Worm (Caenorhabditis elegans) whole organism, L4 larva: ENCODE data around the gene Y45G5AL.1.

Source experiments
- F10B5.3 ChIP-seq: sonication (generic microtip); optimal IDR thresholded peaks from 2 replicates; lab custom pipeline; 2016; ENCODE audit warnings: mild to moderate bottlenecking, missing genetic modification characterization, missing compliant biosample characterization
- T26A8.4 ChIP-seq: fragments of 200-800 bp; sonication (Bioruptor generic); IDR thresholded peaks from 2 replicates; pipeline ENCODE4 v1.3.6; 2022; ENCODE audit warnings: missing genetic modification characterization, missing compliant biosample characterization
- ama-1 ChIP-seq: fragments of 150-350 bp; optimal IDR thresholded peaks from 2 replicates; lab custom pipeline; 2014; ENCODE audit warnings: inconsistent platforms, mixed read lengths
- ceh-20 ChIP-seq: fragments of 200-800 bp; sonication (Bioruptor generic); IDR thresholded peaks from 2 replicates; pipeline ENCODE4 v1.3.6; 2022; ENCODE audit warnings: missing genetic modification reagents, missing genetic modification characterization, missing compliant biosample characterization
- ceh-28 ChIP-seq: fragments of 150-350 bp; optimal IDR thresholded peaks from 2 replicates; lab custom pipeline; 2014; ENCODE audit warnings: missing biosample characterization, missing genetic modification reagents, missing genetic modification characterization
- ceh-44 ChIP-seq: fragments of 200-800 bp; sonication (Bioruptor generic); IDR thresholded peaks from 2 replicates; pipeline ENCODE4 v1.3.6; 2022; ENCODE audit warnings: missing genetic modification reagents, missing genetic modification characterization, missing compliant biosample characterization
- ceh-62 ChIP-seq: sonication (generic microtip); optimal IDR thresholded peaks from 2 replicates; lab custom pipeline; 2017; ENCODE audit warnings: missing biosample characterization, missing genetic modification characterization
- daf-8 ChIP-seq: fragments of 200-800 bp; sonication (Bioruptor generic); IDR thresholded peaks from 2 replicates; pipeline ENCODE4 v1.3.6; 2022; ENCODE audit warnings: missing genetic modification characterization, missing compliant biosample characterization
- dmd-6 ChIP-seq: fragments of 200-800 bp; sonication (Bioruptor generic); IDR thresholded peaks from 2 replicates; pipeline ENCODE4 v1.3.6; 2022; ENCODE audit warnings: missing genetic modification reagents, missing genetic modification characterization, missing compliant biosample characterization
- dmd-9 ChIP-seq: fragments of 200-800 bp; sonication (Bioruptor generic); IDR thresholded peaks from 2 replicates; pipeline ENCODE4 v1.3.6; 2022; ENCODE audit warnings: missing genetic modification reagents, missing genetic modification characterization, missing compliant biosample characterization
- dpl-1 ChIP-seq: fragments of 150-350 bp; optimal IDR thresholded peaks from 2 replicates; lab custom pipeline; 2014; ENCODE audit warnings: missing biosample characterization, missing genetic modification reagents, missing genetic modification characterization
- duxl-1 ChIP-seq: sonication (generic microtip); optimal IDR thresholded peaks from 2 replicates; lab custom pipeline; 2016; ENCODE audit warnings: mild to moderate bottlenecking, missing genetic modification characterization, moderate library complexity, missing compliant biosample characterization; ENCODE audit not compliant: poor library complexity
- dve-1 ChIP-seq: sonication (generic microtip); optimal IDR thresholded peaks from 2 replicates; lab custom pipeline; 2017; ENCODE audit warnings: antibody characterized with exemption, mild to moderate bottlenecking, missing genetic modification characterization, missing compliant biosample characterization; ENCODE audit not compliant: insufficient read depth
- egl-27 ChIP-seq: sonication (generic microtip); optimal IDR thresholded peaks from 3 replicates; lab custom pipeline; 2017; ENCODE audit warnings: missing biosample characterization, missing genetic modification reagents, missing genetic modification characterization
- egl-43 ChIP-seq: fragments of 200-800 bp; sonication (Bioruptor generic); IDR thresholded peaks from 2 replicates; pipeline ENCODE4 v1.3.6; 2022; ENCODE audit warnings: missing genetic modification reagents, missing genetic modification characterization, missing compliant biosample characterization
- fos-1 ChIP-seq: fragments of 150-350 bp; optimal IDR thresholded peaks from 2 replicates; lab custom pipeline; 2014; ENCODE audit warnings: missing biosample characterization, missing genetic modification characterization
- hlh-30 ChIP-seq: sonication (generic microtip); optimal IDR thresholded peaks from 2 replicates; lab custom pipeline; 2017; ENCODE audit warnings: antibody characterized with exemption, mild to moderate bottlenecking, missing genetic modification characterization, missing compliant biosample characterization; ENCODE audit not compliant: insufficient read depth
- lin-1 ChIP-seq: fragments of 200-800 bp; sonication (Bioruptor generic); IDR thresholded peaks from 2 replicates; pipeline ENCODE4 v1.3.6; 2022; ENCODE audit warnings: missing genetic modification reagents, missing genetic modification characterization, missing compliant biosample characterization
- lin-13 ChIP-seq: fragments of 150-350 bp; optimal IDR thresholded peaks from 2 replicates; lab custom pipeline; 2014; ENCODE audit warnings: missing biosample characterization, missing genetic modification reagents, missing genetic modification characterization
- lin-29 ChIP-seq: fragments of 200-800 bp; sonication (Bioruptor generic); IDR thresholded peaks from 2 replicates; pipeline ENCODE4 v1.3.6; 2022; ENCODE audit warnings: missing genetic modification reagents, missing genetic modification characterization, missing compliant biosample characterization
- lin-38 ChIP-seq: fragments of 200-800 bp; sonication (Bioruptor generic); IDR thresholded peaks from 2 replicates; pipeline ENCODE4 v1.3.6; 2022; ENCODE audit warnings: missing genetic modification reagents, missing genetic modification characterization, missing compliant biosample characterization
- lin-39 ChIP-seq: fragments of 150-350 bp; optimal IDR thresholded peaks from 2 replicates; lab custom pipeline; 2014; ENCODE audit warnings: missing biosample characterization, missing genetic modification reagents, missing genetic modification characterization
- lir-3 ChIP-seq: sonication (generic microtip); optimal IDR thresholded peaks from 2 replicates; lab custom pipeline; 2016; ENCODE audit warnings: mild to moderate bottlenecking, missing genetic modification characterization, missing compliant biosample characterization
- mes-2 ChIP-seq: sonication (generic microtip); optimal IDR thresholded peaks from 2 replicates; lab custom pipeline; 2016; ENCODE audit warnings: missing genotype, mild to moderate bottlenecking, missing genetic modification characterization, missing compliant biosample characterization; ENCODE audit not compliant: poor library complexity, severe bottlenecking
- mxl-2 ChIP-seq: fragments of 200-800 bp; sonication (Bioruptor generic); conservative IDR thresholded peaks from 2 replicates; pipeline ENCODE4 v1.3.6; 2022; ENCODE audit warnings: missing genetic modification reagents, missing genetic modification characterization, missing compliant biosample characterization
- mxl-3 ChIP-seq: fragments of 200-800 bp; sonication (Bioruptor generic); optimal IDR thresholded peaks from 2 replicates; lab custom pipeline; 2018; ENCODE audit warnings: mild to moderate bottlenecking, missing genetic modification characterization, missing compliant biosample characterization
- nhr-111 ChIP-seq: fragments of 200-800 bp; sonication (Bioruptor generic); optimal IDR thresholded peaks from 2 replicates; lab custom pipeline; 2018; ENCODE audit warnings: mild to moderate bottlenecking, missing genetic modification characterization, missing compliant biosample characterization
- nhr-237 ChIP-seq: sonication (generic microtip); optimal IDR thresholded peaks from 2 replicates; lab custom pipeline; 2017; ENCODE audit warnings: missing biosample characterization, missing genetic modification characterization
- nhr-28 ChIP-seq: fragments of 150-350 bp; optimal IDR thresholded peaks from 2 replicates; lab custom pipeline; 2014; ENCODE audit warnings: missing biosample characterization, missing genetic modification characterization
- nhr-41 ChIP-seq: fragments of 200-800 bp; sonication (Bioruptor generic); IDR thresholded peaks from 2 replicates; pipeline ENCODE4 v1.3.6; 2022; ENCODE audit warnings: missing genetic modification reagents, missing genetic modification characterization, missing compliant biosample characterization
- nhr-76 ChIP-seq: fragments of 150-350 bp; optimal IDR thresholded peaks from 2 replicates; lab custom pipeline; 2014; ENCODE audit warnings: missing biosample characterization, missing genetic modification characterization
- pha-4 ChIP-seq, 2 experiments: fragments of 150-350 bp in 1 of 2; fragments of 200-800 bp in 1 of 2; sonication (Bioruptor generic) in 1 of 2; IDR thresholded peaks in 1 of 2; optimal IDR thresholded peaks in 1 of 2; 2 replicates each; pipeline versions ENCODE4 v1.3.6 to Lab custom; 2014 to 2022; ENCODE audit warnings: missing genetic modification characterization in 2 of 2, missing genetic modification reagents in 2 of 2, missing biosample characterization in 1 of 2, missing compliant biosample characterization in 1 of 2
- skn-1 ChIP-seq: fragments of 150-350 bp; optimal IDR thresholded peaks from 2 replicates; lab custom pipeline; 2014; ENCODE audit warnings: missing biosample characterization, missing genetic modification characterization
- snpc-1.2 ChIP-seq: fragments of 200-800 bp; sonication (Bioruptor generic); IDR thresholded peaks from 2 replicates; pipeline ENCODE4 v1.3.6; 2022; ENCODE audit warnings: missing genetic modification reagents, missing genetic modification characterization, missing compliant biosample characterization
- unc-130 ChIP-seq: sonication (generic microtip); optimal IDR thresholded peaks from 2 replicates; lab custom pipeline; 2016; ENCODE audit warnings: missing genetic modification reagents, missing genetic modification characterization, missing compliant biosample characterization
- unc-39 ChIP-seq: sonication (generic microtip); optimal IDR thresholded peaks from 2 replicates; lab custom pipeline; 2017; ENCODE audit warnings: missing biosample characterization, missing genetic modification characterization
- unc-62 ChIP-seq, 3 experiments: fragments of 150-350 bp in 1 of 3; sonication (generic microtip); optimal IDR thresholded peaks in 2 of 3; peaks in 1 of 3; 1 replicate in 1 of 3; 2 replicates in 2 of 3; lab custom pipeline; 2014 to 2017; ENCODE audit warnings: missing biosample characterization in 3 of 3, missing genetic modification characterization in 3 of 3, missing genetic modification reagents in 3 of 3, missing genotype in 1 of 3
- vab-7 ChIP-seq: fragments of 200-800 bp; sonication (Bioruptor generic); IDR thresholded peaks from 2 replicates; pipeline ENCODE4 v1.3.6; 2022; ENCODE audit warnings: missing genetic modification reagents, missing genetic modification characterization, missing compliant biosample characterization
- ztf-7 ChIP-seq: fragments of 150-350 bp; optimal IDR thresholded peaks from 2 replicates; lab custom pipeline; 2014; ENCODE audit warnings: missing biosample characterization, missing genetic modification characterization

Gene Y45G5AL.1

ce11 chrV:4186453-4187143 is 42.3 kb downstream of the Y45G5AL.1 start (continued):
- TF ChIP-seq dmd-6 (GFP tag; lab: Robert Waterston, UW) (peak; percentile 82), unc-39 (tag; lab: Kevin White, UChicago) (no peak), ceh-28 (tag; lab: Kevin White, UChicago) (no peak), nhr-28 (tag; lab: Kevin White, UChicago) (peak; percentile 20), F10B5.3 (no peak), dpl-1 (GFP tag; lab: Kevin White, UChicago) (no peak), lin-39 (tag; lab: Kevin White, UChicago) (no peak), mxl-3 (GFP tag; lab: Kevin White, UChicago) (peak; percentile 97), T26A8.4 (no peak), ama-1 (no peak), nhr-41 (no peak), mxl-2 (GFP tag; lab: Robert Waterston, UW) (no peak), fos-1 (tag; lab: Kevin White, UChicago) (no peak), nhr-76 (tag; lab: Kevin White, UChicago) (no peak), ceh-62 (tag; lab: Kevin White, UChicago) (no peak), snpc-1.2 (GFP tag; lab: Robert Waterston, UW) (no peak), lin-38 (peak; percentile 37; the same call in 1 of the 2 replicates), nhr-237 (no peak), egl-27 (tag; lab: Kevin White, UChicago) (no peak), ztf-7 (tag; lab: Kevin White, UChicago) (no peak), egl-43 (GFP tag; lab: Robert Waterston, UW) (no peak), duxl-1 (tag; lab: Kevin White, UChicago) (peak; percentile 36), mes-2 (peak; percentile 14), ceh-20 (GFP tag; lab: Robert Waterston, UW) (no peak), lin-13 (no peak)

- TF ChIP-seq ztf-7 (tag; lab: Kevin White, UChicago) (no peak), lin-39 (tag; lab: Kevin White, UChicago) (no peak), dve-1 (peak; percentile 10), lin-29 (GFP tag; lab: Robert Waterston, UW) (no peak), daf-8 (no peak), lir-3 (tag; lab: Kevin White, UChicago) (no peak), mes-2 (no peak), egl-43 (GFP tag; lab: Robert Waterston, UW) (no peak), ceh-20 (GFP tag; lab: Robert Waterston, UW) (no peak), lin-1 (GFP tag; lab: Robert Waterston, UW) (no peak), dmd-9 (GFP tag; lab: Robert Waterston, UW) (no peak), unc-39 (tag; lab: Kevin White, UChicago) (no peak), unc-62 (GFP tag; optimal IDR thresholded peaks at IDR 0.05 in 1 of 2; lab: Kevin White, UChicago) (peak in 1 of 2 experiments; percentile 81), unc-62 (tag; optimal IDR thresholded peaks at IDR 0.05; lab: Kevin White, UChicago) (no peak), pha-4 (GFP tag; IDR thresholded peaks at IDR 0.05; lab: Robert Waterston, UW) (no peak), pha-4 (tag; optimal IDR thresholded peaks at IDR 0.05; lab: Kevin White, UChicago) (no peak), vab-7 (GFP tag; lab: Robert Waterston, UW) (no peak), nhr-28 (tag; lab: Kevin White, UChicago) (peak; percentile 57), unc-130 (GFP tag; lab: Kevin White, UChicago) (no peak), nhr-76 (tag; lab: Kevin White, UChicago) (no peak), ceh-44 (GFP tag; lab: Robert Waterston, UW) (no peak), hlh-30 (tag; lab: Kevin White, UChicago) (peak; percentile 33), nhr-111 (GFP tag; lab: Kevin White, UChicago) (no peak), skn-1 (tag; lab: Kevin White, UChicago) (no peak)
These were observed 42.8 kb downstream of the Y45G5AL.1 start, which contains the start of gene nhr-114 for ce11 chrV:4187144-4187485. TSS of gene nhr-114 (plus strand) at chrV:4187202.
